Worm (Caenorhabditis elegans) whole organism, late embryonic: Measurements from ENCODE around the gene inx-7.
A peak's percentile ranks its signal among the peaks of the same experiment; 100 is the strongest.

Source experiments
- ama-1 ChIP-seq: fragments of 150-350 bp; optimal IDR thresholded peaks from 2 replicates; lab custom pipeline; 2014
- ceh-14 ChIP-seq: sonication (generic microtip); optimal IDR thresholded peaks from 2 replicates; lab custom pipeline; 2016; ENCODE audit warnings: missing genotype, missing genetic modification characterization, missing compliant biosample characterization
- ceh-22 ChIP-seq: sonication (generic microtip); optimal IDR thresholded peaks from 2 replicates; lab custom pipeline; 2017; ENCODE audit warnings: missing biosample characterization, missing genetic modification characterization
- ceh-31 ChIP-seq: sonication (generic microtip); optimal IDR thresholded peaks from 2 replicates; lab custom pipeline; 2016; ENCODE audit warnings: missing genetic modification characterization, missing compliant biosample characterization
- ceh-9 ChIP-seq: sonication (generic microtip); optimal IDR thresholded peaks from 2 replicates; lab custom pipeline; 2016; ENCODE audit warnings: mild to moderate bottlenecking, missing genetic modification characterization, inconsistent platforms, missing compliant biosample characterization
- nfya-1 ChIP-seq: sonication (generic microtip); optimal IDR thresholded peaks from 2 replicates; lab custom pipeline; 2017; ENCODE audit warnings: missing genetic modification characterization, mild to moderate bottlenecking, missing compliant biosample characterization, antibody characterized with exemption, moderate library complexity
- rnt-1 ChIP-seq: sonication (generic microtip); optimal IDR thresholded peaks from 2 replicates; lab custom pipeline; 2016; ENCODE audit warnings: missing genetic modification characterization, missing compliant biosample characterization
- unc-42 ChIP-seq: sonication (generic microtip); optimal IDR thresholded peaks from 2 replicates; lab custom pipeline; 2016; ENCODE audit warnings: missing genotype, missing genetic modification characterization, missing compliant biosample characterization

Gene inx-7

ce11 chrIV:5903305-5903778 lies 43.1 kb downstream of the inx-7 start, which contains the start of gene H04M03.12:
H04M03.12 (minus strand) TSS chrIV:5903355.
- TF ChIP-seq rnt-1 (tag; lab: Kevin White, UChicago) (no peak), nfya-1 (tag; lab: Kevin White, UChicago) (peak; percentile 53)
- TF ChIP-seq, all 69 proteins: peak for 1

- TF ChIP-seq unc-42 (tag; lab: Kevin White, UChicago) = peak; percentile 85
- no peak for TF ChIP-seq rnt-1 (tag; lab: Kevin White, UChicago)
Observed at ce11 chrIV:5902730-5903129, 43.7 kb downstream of the inx-7 start.

ce11 chrIV:5896341-5896740 lies 50.1 kb downstream of the inx-7 start, which contains the start of gene pck-3:
pck-3 (plus strand) TSS chrIV:5896641.
- TF ChIP-seq nfya-1 (tag; lab: Kevin White, UChicago) = no peak
- no peak for TF ChIP-seq ceh-22 (tag; lab: Kevin White, UChicago)
- no peak for TF ChIP-seq rnt-1 (tag; lab: Kevin White, UChicago)
- TF ChIP-seq ceh-14 (tag; lab: Kevin White, UChicago) = no peak
- TF ChIP-seq ceh-31 (tag; lab: Kevin White, UChicago) = no peak

- TF ChIP-seq ceh-9 (tag; lab: Kevin White, UChicago) (no peak), ama-1 (lab: Kevin White, UChicago) (no peak)
Observed at ce11 chrIV:5895190-5895589, 51.2 kb downstream of the inx-7 start, which contains the start of gene nspb-6. nspb-6 (plus strand) TSS chrIV:5895490.
